Worm (Caenorhabditis elegans) whole organism, late embryonic: ENCODE measurements around the gene Y7A5A.13.

ENCODE experiments used
- C08G9.2 ChIP-seq: sonication (generic microtip); optimal IDR thresholded peaks from 2 replicates; lab custom pipeline; 2016; ENCODE audit warnings: mild to moderate bottlenecking, missing genetic modification characterization, moderate library complexity, missing compliant biosample characterization
- F13H6.1 ChIP-seq: sonication (generic microtip); optimal IDR thresholded peaks from 2 replicates; lab custom pipeline; 2016; ENCODE audit warnings: missing genetic modification characterization, missing compliant biosample characterization
- K02D7.2 ChIP-seq: sonication (generic microtip); optimal IDR thresholded peaks from 2 replicates; lab custom pipeline; 2017; ENCODE audit warnings: mild to moderate bottlenecking, missing genetic modification characterization, missing compliant biosample characterization
- K09A11.1 ChIP-seq: sonication (generic microtip); optimal IDR thresholded peaks from 2 replicates; lab custom pipeline; 2017; ENCODE audit warnings: antibody characterized with exemption, mild to moderate bottlenecking, missing genetic modification characterization, missing compliant biosample characterization; ENCODE audit not compliant: insufficient read depth
- T23F11.4 ChIP-seq: fragments of 200-800 bp; sonication (Bioruptor generic); optimal IDR thresholded peaks from 2 replicates; lab custom pipeline; 2018; ENCODE audit warnings: mild to moderate bottlenecking, missing genetic modification characterization, missing compliant biosample characterization
- ahr-1 ChIP-seq: sonication (generic microtip); optimal IDR thresholded peaks from 2 replicates; lab custom pipeline; 2016; ENCODE audit warnings: missing genetic modification characterization, missing compliant biosample characterization
- ceh-24 ChIP-seq: sonication (generic microtip); optimal IDR thresholded peaks from 2 replicates; lab custom pipeline; 2016; ENCODE audit warnings: mild to moderate bottlenecking, missing genetic modification characterization, missing compliant biosample characterization
- ceh-30 ChIP-seq: fragments of 150-350 bp; optimal IDR thresholded peaks from 2 replicates; lab custom pipeline; 2014; ENCODE audit warnings: missing biosample characterization, missing genetic modification characterization
- ceh-31 ChIP-seq: sonication (generic microtip); optimal IDR thresholded peaks from 2 replicates; lab custom pipeline; 2016; ENCODE audit warnings: missing genetic modification characterization, missing compliant biosample characterization
- ceh-34 ChIP-seq: sonication (generic microtip); optimal IDR thresholded peaks from 2 replicates; lab custom pipeline; 2016; ENCODE audit warnings: mild to moderate bottlenecking, missing genetic modification characterization, missing compliant biosample characterization
- ceh-45 ChIP-seq: fragments of 200-800 bp; sonication (Bioruptor generic); IDR thresholded peaks from 2 replicates; pipeline ENCODE4 v1.3.6; 2022; ENCODE audit warnings: missing genetic modification reagents, missing genetic modification characterization, missing compliant biosample characterization
- ceh-48 ChIP-seq: sonication (generic microtip); optimal IDR thresholded peaks from 2 replicates; lab custom pipeline; 2016; ENCODE audit warnings: missing genetic modification characterization, inconsistent platforms, missing compliant biosample characterization
- ceh-9 ChIP-seq: sonication (generic microtip); optimal IDR thresholded peaks from 2 replicates; lab custom pipeline; 2016; ENCODE audit warnings: mild to moderate bottlenecking, missing genetic modification characterization, inconsistent platforms, missing compliant biosample characterization
- che-1 ChIP-seq: sonication (generic microtip); optimal IDR thresholded peaks from 2 replicates; lab custom pipeline; 2016; ENCODE audit warnings: mild to moderate bottlenecking, missing genetic modification characterization, missing compliant biosample characterization
- dmd-4 ChIP-seq: sonication (generic microtip); optimal IDR thresholded peaks from 2 replicates; lab custom pipeline; 2016; ENCODE audit warnings: borderline replicate concordance, missing genetic modification characterization, missing compliant biosample characterization
- dve-1 ChIP-seq: sonication (generic microtip); optimal IDR thresholded peaks from 2 replicates; lab custom pipeline; 2017; ENCODE audit warnings: antibody characterized with exemption, mild to moderate bottlenecking, missing genetic modification characterization, missing compliant biosample characterization
- elt-2 ChIP-seq: sonication (generic microtip); optimal IDR thresholded peaks from 2 replicates; lab custom pipeline; 2016; ENCODE audit warnings: missing genetic modification reagents, missing genetic modification characterization, missing compliant biosample characterization
- ets-4 ChIP-seq: sonication (generic microtip); optimal IDR thresholded peaks from 2 replicates; lab custom pipeline; 2016; ENCODE audit warnings: missing genetic modification characterization, missing compliant biosample characterization
- eyg-1 ChIP-seq: sonication (generic microtip); optimal IDR thresholded peaks from 2 replicates; lab custom pipeline; 2016; ENCODE audit warnings: missing genotype, missing genetic modification characterization, missing compliant biosample characterization
- fax-1 ChIP-seq: sonication (generic microtip); optimal IDR thresholded peaks from 2 replicates; lab custom pipeline; 2016; ENCODE audit warnings: missing genotype, missing genetic modification characterization, missing compliant biosample characterization
- fkh-10 ChIP-seq: fragments of 150-350 bp; optimal IDR thresholded peaks from 2 replicates; lab custom pipeline; 2014; ENCODE audit warnings: missing biosample characterization, missing genetic modification reagents, missing genetic modification characterization
- gmeb-2 ChIP-seq: sonication (generic microtip); optimal IDR thresholded peaks from 2 replicates; lab custom pipeline; 2016; ENCODE audit warnings: missing genetic modification characterization, inconsistent platforms, missing compliant biosample characterization
- hlh-13 ChIP-seq: fragments of 200-800 bp; sonication (Bioruptor generic); optimal IDR thresholded peaks from 2 replicates; lab custom pipeline; 2018; ENCODE audit warnings: mild to moderate bottlenecking, missing genetic modification characterization, missing compliant biosample characterization
- hlh-6 ChIP-seq: sonication (generic microtip); optimal IDR thresholded peaks from 2 replicates; lab custom pipeline; 2016; ENCODE audit warnings: missing genotype, missing genetic modification characterization, missing compliant biosample characterization
- lim-6 ChIP-seq: sonication (generic microtip); optimal IDR thresholded peaks from 2 replicates; lab custom pipeline; 2016; ENCODE audit warnings: missing genetic modification characterization, missing compliant biosample characterization
- lin-11 ChIP-seq: fragments of 200-800 bp; sonication (Bioruptor generic); optimal IDR thresholded peaks from 2 replicates; lab custom pipeline; 2018; ENCODE audit warnings: mild to moderate bottlenecking, missing genetic modification characterization, missing compliant biosample characterization
- madf-2 ChIP-seq: sonication (generic microtip); optimal IDR thresholded peaks from 2 replicates; lab custom pipeline; 2017; ENCODE audit warnings: missing genetic modification characterization, missing compliant biosample characterization
- nfya-1 ChIP-seq: sonication (generic microtip); optimal IDR thresholded peaks from 2 replicates; lab custom pipeline; 2017; ENCODE audit warnings: missing genetic modification characterization, mild to moderate bottlenecking, missing compliant biosample characterization, antibody characterized with exemption, moderate library complexity
- nhr-11 ChIP-seq: fragments of 150-350 bp; optimal IDR thresholded peaks from 2 replicates; lab custom pipeline; 2014; ENCODE audit warnings: missing biosample characterization, missing genetic modification characterization
- nhr-232 ChIP-seq: sonication (generic microtip); optimal IDR thresholded peaks from 2 replicates; lab custom pipeline; 2016; ENCODE audit warnings: missing genetic modification characterization, missing compliant biosample characterization
- npax-4 ChIP-seq: sonication (generic microtip); optimal IDR thresholded peaks from 2 replicates; lab custom pipeline; 2016; ENCODE audit warnings: missing genetic modification characterization, missing compliant biosample characterization
- odd-2 ChIP-seq: sonication (generic microtip); optimal IDR thresholded peaks from 2 replicates; lab custom pipeline; 2017; ENCODE audit warnings: antibody characterized with exemption, mild to moderate bottlenecking, missing genetic modification characterization, missing compliant biosample characterization
- pha-2 ChIP-seq: sonication (generic microtip); optimal IDR thresholded peaks from 2 replicates; lab custom pipeline; 2017; ENCODE audit warnings: mild to moderate bottlenecking, missing genetic modification characterization, missing compliant biosample characterization
- pha-4 ChIP-seq: fragments of 150-350 bp; optimal IDR thresholded peaks from 2 replicates; lab custom pipeline; 2018; ENCODE audit warnings: missing biosample characterization, missing genetic modification reagents, missing genetic modification characterization
- pqm-1 ChIP-seq: sonication (generic microtip); optimal IDR thresholded peaks from 2 replicates; lab custom pipeline; 2016; ENCODE audit warnings: missing genetic modification characterization, missing compliant biosample characterization
- pros-1 ChIP-seq: fragments of 150-350 bp; optimal IDR thresholded peaks from 2 replicates; lab custom pipeline; 2014; ENCODE audit warnings: missing biosample characterization, missing genetic modification reagents, missing genetic modification characterization
- ref-2 ChIP-seq: sonication (generic microtip); optimal IDR thresholded peaks from 2 replicates; lab custom pipeline; 2016; ENCODE audit warnings: missing genetic modification characterization, missing compliant biosample characterization
- rnt-1 ChIP-seq: sonication (generic microtip); optimal IDR thresholded peaks from 2 replicates; lab custom pipeline; 2016; ENCODE audit warnings: missing genetic modification characterization, missing compliant biosample characterization
- sdc-2 ChIP-seq: sonication (generic microtip); optimal IDR thresholded peaks from 2 replicates; lab custom pipeline; 2016; ENCODE audit warnings: missing genotype, missing genetic modification characterization, missing compliant biosample characterization
- sox-2 ChIP-seq: fragments of 200-800 bp; sonication (Bioruptor generic); IDR thresholded peaks from 2 replicates; pipeline ENCODE4 v1.3.6; 2022; ENCODE audit warnings: missing genetic modification reagents, missing genetic modification characterization, missing compliant biosample characterization
- tbx-2 ChIP-seq: sonication (generic microtip); optimal IDR thresholded peaks from 2 replicates; lab custom pipeline; 2016; ENCODE audit warnings: missing genetic modification characterization, missing compliant biosample characterization
- ttx-3 ChIP-seq: sonication (generic microtip); optimal IDR thresholded peaks from 2 replicates; lab custom pipeline; 2016; ENCODE audit warnings: missing genetic modification reagents, missing genetic modification characterization, missing compliant biosample characterization
- unc-3 ChIP-seq, 2 experiments: fragments of 200-800 bp in 1 of 2; sonication (Bioruptor generic) in 1 of 2; sonication (generic microtip) in 1 of 2; conservative IDR thresholded peaks in 1 of 2; optimal IDR thresholded peaks in 1 of 2; 2 replicates each; pipeline versions ENCODE4 v1.3.6 to Lab custom; 2016 to 2022; ENCODE audit warnings: missing compliant biosample characterization in 2 of 2, missing genetic modification characterization in 2 of 2, missing genetic modification reagents in 1 of 2
- unc-55 ChIP-seq: sonication (generic microtip); optimal IDR thresholded peaks from 2 replicates; lab custom pipeline; 2017; ENCODE audit warnings: missing biosample characterization, missing genetic modification reagents, missing genetic modification characterization
- unc-86 ChIP-seq: sonication (generic microtip); optimal IDR thresholded peaks from 2 replicates; lab custom pipeline; 2016; ENCODE audit warnings: missing genetic modification characterization, missing compliant biosample characterization
- zip-5 ChIP-seq: sonication (generic microtip); optimal IDR thresholded peaks from 2 replicates; lab custom pipeline; 2016; ENCODE audit warnings: missing genetic modification characterization, missing compliant biosample characterization

The Y7A5A.13 gene

DNA sequence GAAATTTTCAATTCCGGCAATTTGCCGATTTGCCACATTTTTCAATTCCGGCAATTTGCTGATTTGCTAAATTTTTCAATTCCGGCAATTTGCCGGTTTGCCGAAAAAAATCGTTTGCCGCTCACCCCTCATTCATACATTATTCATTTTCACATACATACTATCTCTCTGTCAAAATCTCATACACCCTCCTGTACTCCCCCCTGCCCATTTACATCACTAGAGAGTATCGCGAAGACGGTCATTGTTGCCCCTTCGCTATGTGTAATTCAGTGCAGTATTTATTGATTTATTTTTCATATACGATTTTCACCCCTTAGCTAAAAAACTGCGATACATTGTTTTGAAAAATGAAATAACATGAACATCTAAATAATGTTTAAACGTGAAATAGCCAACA, 37.2 kb upstream of the Y7A5A.13 start:
- TF ChIP-seq ceh-30: no peak
- TF ChIP-seq fax-1 (tag; lab: Kevin White, UChicago): no peak
- TF ChIP-seq hlh-6 (tag; lab: Kevin White, UChicago): no peak
- TF ChIP-seq sdc-2: peak; percentile 98
- peak; percentile 63 for TF ChIP-seq ceh-48 (tag; lab: Kevin White, UChicago)
- TF ChIP-seq dve-1 (tag; lab: Kevin White, UChicago): peak; percentile 21
- TF ChIP-seq ceh-31 (tag; lab: Kevin White, UChicago): peak; percentile 31
- no peak for TF ChIP-seq pros-1 (tag; lab: Kevin White, UChicago)
- TF ChIP-seq nfya-1 (tag; lab: Kevin White, UChicago): peak; percentile 41
- peak; percentile 16; the same call in 1 of the 2 replicates for TF ChIP-seq sox-2

DNA sequence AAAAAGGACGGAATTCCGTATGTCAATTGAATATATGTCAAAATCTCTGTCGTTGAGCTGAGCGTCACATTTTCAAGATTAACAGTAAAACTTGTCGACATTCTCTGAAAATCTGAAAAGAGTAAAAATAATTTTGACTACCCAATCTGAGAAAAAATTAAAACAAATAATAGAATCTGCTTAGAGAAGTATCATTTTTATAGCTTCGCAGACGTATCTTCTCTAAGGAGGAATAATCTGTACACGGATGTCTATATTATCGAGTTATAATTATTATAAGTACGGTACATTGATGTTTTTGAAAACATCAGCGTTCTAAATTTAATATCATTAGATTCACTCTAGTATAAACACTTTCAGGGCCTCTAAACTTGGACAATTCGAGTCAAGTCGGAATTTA, 33.1 kb upstream of the Y7A5A.13 start, which contains the start of gene srg-64:
Gene srg-64, minus strand, starts transcription at position 101 of the 400 bp plus-strand sequence.
- TF ChIP-seq pqm-1 (tag; lab: Kevin White, UChicago): no peak
- no peak for TF ChIP-seq lin-11
- TF ChIP-seq unc-55 (GFP tag; lab: Kevin White, UChicago): no peak
- TF ChIP-seq nhr-232 (tag; lab: Kevin White, UChicago): no peak
- no peak for TF ChIP-seq ceh-9 (tag; lab: Kevin White, UChicago)
- TF ChIP-seq F13H6.1 (tag; lab: Kevin White, UChicago): no peak
- TF ChIP-seq pros-1 (tag; lab: Kevin White, UChicago): no peak
- no peak for TF ChIP-seq K02D7.2 (tag; lab: Kevin White, UChicago)
- no peak for TF ChIP-seq dmd-4
- TF ChIP-seq eyg-1: no peak
- TF ChIP-seq unc-3 (GFP tag; conservative IDR thresholded peaks at IDR 0.05; lab: Robert Waterston, UW): no peak
- TF ChIP-seq unc-3 (tag; optimal IDR thresholded peaks at IDR 0.05; lab: Kevin White, UChicago): no peak
- no peak for TF ChIP-seq pha-2 (tag; lab: Kevin White, UChicago)
- TF ChIP-seq tbx-2 (tag; lab: Kevin White, UChicago): no peak
- no peak for TF ChIP-seq ceh-48 (tag; lab: Kevin White, UChicago)
- TF ChIP-seq, all 69 proteins: peak for 0

DNA sequence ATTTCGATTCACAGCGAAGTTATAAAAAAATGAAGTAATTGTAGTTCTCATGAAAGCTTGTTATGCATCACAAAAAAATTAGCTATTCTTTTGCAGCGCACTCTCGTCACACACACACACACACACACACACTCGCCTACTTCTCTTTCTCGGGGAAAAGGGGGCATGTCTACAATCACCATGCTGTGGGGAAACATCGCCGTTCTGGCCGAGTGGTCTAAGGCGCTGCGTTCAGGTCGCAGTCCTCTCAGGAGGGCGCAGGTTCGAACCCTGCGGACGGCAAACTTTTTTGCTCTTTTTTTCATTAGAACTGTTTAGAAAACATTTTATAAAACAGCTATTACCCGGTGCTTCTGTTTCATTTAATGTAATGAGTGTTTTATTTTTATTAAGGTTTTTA, 31.8 kb upstream of the Y7A5A.13 start:
- no peak for TF ChIP-seq pha-4 (tag; lab: Kevin White, UChicago)
- TF ChIP-seq K02D7.2 (tag; lab: Kevin White, UChicago): peak; percentile 86
- TF ChIP-seq ref-2: peak; percentile 88
- peak; percentile 80 for TF ChIP-seq fax-1 (tag; lab: Kevin White, UChicago)
- TF ChIP-seq ahr-1 (tag; lab: Kevin White, UChicago): peak; percentile 72
- TF ChIP-seq che-1 (tag; lab: Kevin White, UChicago): peak; percentile 91
- peak; percentile 79 for TF ChIP-seq C08G9.2 (tag; lab: Kevin White, UChicago)
- TF ChIP-seq hlh-6 (tag; lab: Kevin White, UChicago): peak; percentile 90
- TF ChIP-seq odd-2: peak; percentile 30
- peak; percentile 71 for TF ChIP-seq hlh-13 (GFP tag; lab: Kevin White, UChicago)
- peak; percentile 92 for TF ChIP-seq unc-3 (GFP tag; conservative IDR thresholded peaks at IDR 0.05; lab: Robert Waterston, UW)
- peak; percentile 88 for TF ChIP-seq unc-3 (tag; optimal IDR thresholded peaks at IDR 0.05; lab: Kevin White, UChicago)
- TF ChIP-seq pha-2 (tag; lab: Kevin White, UChicago): peak; percentile 82
- TF ChIP-seq elt-2 (tag; lab: Kevin White, UChicago): peak; percentile 90
- peak; percentile 65 for TF ChIP-seq fkh-10
- peak; percentile 71 for TF ChIP-seq ceh-24 (tag; lab: Kevin White, UChicago)
- TF ChIP-seq zip-5 (tag; lab: Kevin White, UChicago): peak; percentile 69
- TF ChIP-seq lim-6: peak; percentile 37
- peak; percentile 90 for TF ChIP-seq T23F11.4 (GFP tag; lab: Kevin White, UChicago)
- peak; percentile 90 for TF ChIP-seq sox-2
- peak; percentile 95 for TF ChIP-seq sdc-2
- TF ChIP-seq unc-86 (tag; lab: Kevin White, UChicago): peak; percentile 79
- TF ChIP-seq madf-2 (tag; lab: Kevin White, UChicago): peak; percentile 83
- no peak for TF ChIP-seq nhr-11 (tag; lab: Kevin White, UChicago)
- TF ChIP-seq lin-11: peak; percentile 83
- TF ChIP-seq rnt-1 (tag; lab: Kevin White, UChicago): peak; percentile 80
- peak; percentile 86 for TF ChIP-seq ceh-34 (tag; lab: Kevin White, UChicago)
- TF ChIP-seq dve-1 (tag; lab: Kevin White, UChicago): peak; percentile 60
- peak; percentile 39 for TF ChIP-seq ceh-30
- peak; percentile 90 for TF ChIP-seq gmeb-2
- TF ChIP-seq ceh-45 (GFP tag; lab: Robert Waterston, UW): peak; percentile 93
- peak; percentile 77 for TF ChIP-seq npax-4 (tag; lab: Kevin White, UChicago)
- peak; percentile 48 for TF ChIP-seq ets-4
- TF ChIP-seq K09A11.1: peak; percentile 28
- TF ChIP-seq unc-55 (GFP tag; lab: Kevin White, UChicago): no peak
- peak; percentile 88 for TF ChIP-seq ttx-3
- TF ChIP-seq eyg-1: peak; percentile 86
